Comparison of ENCODE assay signal across 1 worm cellular context in the genomic region with DNA sequence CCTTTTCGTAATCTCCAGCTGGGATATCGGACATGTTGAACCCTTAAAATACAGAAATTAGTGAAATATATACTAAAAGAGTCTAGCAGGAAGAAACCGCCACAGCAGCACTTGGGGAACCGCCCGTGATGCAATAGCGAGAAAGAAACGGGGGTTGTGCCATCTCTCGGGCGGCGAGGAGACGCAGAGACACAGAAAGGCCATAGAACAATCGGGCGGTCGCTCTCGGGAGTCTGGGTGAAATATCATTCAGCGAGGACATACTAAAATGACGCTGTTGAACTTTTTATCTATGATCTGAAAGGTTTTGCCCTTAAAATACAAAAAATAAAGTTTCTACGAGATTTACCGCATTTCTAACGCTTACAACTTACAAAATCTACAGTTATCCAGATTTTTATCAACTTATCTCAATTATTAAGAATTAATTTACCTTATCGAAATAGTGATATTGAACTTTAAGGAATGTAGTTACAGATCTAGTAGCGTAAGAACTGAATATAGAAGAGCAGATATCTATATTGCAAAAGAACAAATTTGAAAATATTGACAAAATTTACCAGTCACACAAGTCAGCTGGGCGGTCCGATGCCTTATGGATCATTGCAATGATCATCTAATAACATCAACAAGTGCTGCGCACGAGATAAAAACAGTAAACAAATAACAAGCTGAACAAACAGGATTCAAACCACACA.
TF ChIP-seq lines count a peak whose summit lies in the region.

cyc-2.1 (minus strand) TSS at position 605 of the 698 bp plus-strand sequence.

TF ChIP-seq in whole organism, young adult, 124 proteins besides CTCF, POLR2A, EP300 and RAD21 (continued from another document):
- TF ChIP-seq F23B12.7 (tag; optimal IDR thresholded peaks at IDR 0.05; lab: Kevin White, UChicago; ENCODE audit: insufficient read depth): peak; percentile 71
- TF ChIP-seq cebp-1 (GFP tag; IDR thresholded peaks at IDR 0.05; lab: Robert Waterston, UW): 0 out of 2 replicates have a peak, but pooled peaks have one; percentile 35
- TF ChIP-seq cebp-1 (tag; optimal IDR thresholded peaks at IDR 0.05; lab: Kevin White, UChicago): peak; percentile 82
- no peak for TF ChIP-seq attf-3 (GFP tag; conservative IDR thresholded peaks at IDR 0.05; lab: Robert Waterston, UW)
- no peak for TF ChIP-seq F57C9.4 (tag; optimal IDR thresholded peaks at IDR 0.05; lab: Kevin White, UChicago)
- TF ChIP-seq F33H1.4 (GFP tag; IDR thresholded peaks at IDR 0.05; lab: Robert Waterston, UW): peak; percentile 41
- no peak for TF ChIP-seq F37B4.10 (GFP tag; IDR thresholded peaks at IDR 0.05; lab: Robert Waterston, UW)
- TF ChIP-seq madf-3 (GFP tag; IDR thresholded peaks at IDR 0.05; lab: Robert Waterston, UW): peak; percentile 79
- TF ChIP-seq Y56A3A.18 (GFP tag; IDR thresholded peaks at IDR 0.05; lab: Robert Waterston, UW): peak; percentile 47; the same call in 1 of the 2 replicates
- TF ChIP-seq snpc-1.3 (tag; optimal IDR thresholded peaks at IDR 0.05; lab: Kevin White, UChicago; ENCODE audit: insufficient read depth): peak; percentile 36
- TF ChIP-seq T26A5.8 (tag; optimal IDR thresholded peaks at IDR 0.05; lab: Kevin White, UChicago): no peak
- no peak for TF ChIP-seq gei-17 (GFP tag; optimal IDR thresholded peaks at IDR 0.05; lab: Kevin White, UChicago)
- no peak for TF ChIP-seq sptf-2 (GFP tag; optimal IDR thresholded peaks at IDR 0.05; lab: Kevin White, UChicago)
- TF ChIP-seq snpc-3.4 (tag; optimal IDR thresholded peaks at IDR 0.05; lab: Kevin White, UChicago): peak; percentile 92
